Worm (Caenorhabditis elegans) whole organism, early embryonic: ENCODE measurements around the gene T20G5.12.
A peak's percentile ranks its signal among the peaks of the same experiment; 100 is the strongest.

Experiments used
- B0310.2 ChIP-seq: sonication (generic microtip); optimal IDR thresholded peaks from 2 replicates; lab custom pipeline; 2016; ENCODE audit warnings: mild to moderate bottlenecking, missing genetic modification characterization, missing compliant biosample characterization
- F13C5.2 ChIP-seq: sonication (generic microtip); optimal IDR thresholded peaks from 2 replicates; lab custom pipeline; 2017; ENCODE audit warnings: mild to moderate bottlenecking, missing genetic modification characterization, inconsistent platforms, missing compliant biosample characterization
- aly-1 ChIP-seq: sonication (generic microtip); optimal IDR thresholded peaks from 2 replicates; lab custom pipeline; 2016; ENCODE audit warnings: missing genetic modification characterization, missing compliant biosample characterization
- ama-1 ChIP-seq: fragments of 150-350 bp; optimal IDR thresholded peaks from 2 replicates; lab custom pipeline; 2014
- ceh-13 ChIP-seq: fragments of 200-800 bp; sonication (Bioruptor generic); optimal IDR thresholded peaks from 2 replicates; lab custom pipeline; 2018; ENCODE audit warnings: mild to moderate bottlenecking, missing genetic modification characterization, missing compliant biosample characterization
- ceh-36 ChIP-seq: sonication (generic microtip); optimal IDR thresholded peaks from 2 replicates; lab custom pipeline; 2016; ENCODE audit warnings: missing genetic modification characterization, inconsistent platforms, missing compliant biosample characterization
- ets-7 ChIP-seq: sonication (generic microtip); optimal IDR thresholded peaks from 2 replicates; lab custom pipeline; 2016; ENCODE audit warnings: missing genotype, missing genetic modification characterization, missing compliant biosample characterization
- flt-1 ChIP-seq: fragments of 200-800 bp; sonication (Bioruptor generic); IDR thresholded peaks from 2 replicates; pipeline ENCODE4 v1.3.6; 2022; ENCODE audit warnings: missing genetic modification characterization, missing compliant biosample characterization
- hmbx-1 ChIP-seq: sonication (generic microtip); optimal IDR thresholded peaks from 2 replicates; lab custom pipeline; 2016; ENCODE audit warnings: mild to moderate bottlenecking, missing genetic modification characterization, missing compliant biosample characterization
- hmg-4 ChIP-seq: fragments of 200-800 bp; sonication (Bioruptor generic); optimal IDR thresholded peaks from 2 replicates; lab custom pipeline; 2018; ENCODE audit warnings: mild to moderate bottlenecking, missing genetic modification characterization, missing compliant biosample characterization
- hnd-1 ChIP-seq: sonication (generic microtip); optimal IDR thresholded peaks from 2 replicates; lab custom pipeline; 2016; ENCODE audit warnings: missing genetic modification characterization, missing compliant biosample characterization
- pes-1 ChIP-seq: fragments of 200-800 bp; sonication (Bioruptor generic); IDR thresholded peaks from 2 replicates; pipeline ENCODE4 v1.3.6; 2022; ENCODE audit warnings: missing genetic modification reagents, missing genetic modification characterization, missing compliant biosample characterization
- scrt-1 ChIP-seq: fragments of 200-800 bp; sonication (Bioruptor generic); IDR thresholded peaks from 2 replicates; pipeline ENCODE4 v1.3.6; 2022; ENCODE audit warnings: missing genetic modification characterization, missing compliant biosample characterization
- sea-1 ChIP-seq: fragments of 200-800 bp; sonication (Bioruptor generic); conservative IDR thresholded peaks from 2 replicates; pipeline ENCODE4 v1.3.6; 2022; ENCODE audit warnings: missing genetic modification characterization, missing compliant biosample characterization
- tbx-11 ChIP-seq: fragments of 200-800 bp; sonication (Bioruptor generic); IDR thresholded peaks from 2 replicates; pipeline ENCODE4 v1.3.6; 2022; ENCODE audit warnings: missing genetic modification characterization, missing compliant biosample characterization
- tbx-37 ChIP-seq: fragments of 200-800 bp; sonication (Bioruptor generic); conservative IDR thresholded peaks from 2 replicates; pipeline ENCODE4 v1.3.6; 2022; ENCODE audit warnings: missing genetic modification reagents, missing genetic modification characterization, missing compliant biosample characterization
- tra-4 ChIP-seq: sonication (generic microtip); optimal IDR thresholded peaks from 2 replicates; lab custom pipeline; 2017; ENCODE audit warnings: missing genetic modification characterization, missing compliant biosample characterization

T20G5.12 gene

DNA sequence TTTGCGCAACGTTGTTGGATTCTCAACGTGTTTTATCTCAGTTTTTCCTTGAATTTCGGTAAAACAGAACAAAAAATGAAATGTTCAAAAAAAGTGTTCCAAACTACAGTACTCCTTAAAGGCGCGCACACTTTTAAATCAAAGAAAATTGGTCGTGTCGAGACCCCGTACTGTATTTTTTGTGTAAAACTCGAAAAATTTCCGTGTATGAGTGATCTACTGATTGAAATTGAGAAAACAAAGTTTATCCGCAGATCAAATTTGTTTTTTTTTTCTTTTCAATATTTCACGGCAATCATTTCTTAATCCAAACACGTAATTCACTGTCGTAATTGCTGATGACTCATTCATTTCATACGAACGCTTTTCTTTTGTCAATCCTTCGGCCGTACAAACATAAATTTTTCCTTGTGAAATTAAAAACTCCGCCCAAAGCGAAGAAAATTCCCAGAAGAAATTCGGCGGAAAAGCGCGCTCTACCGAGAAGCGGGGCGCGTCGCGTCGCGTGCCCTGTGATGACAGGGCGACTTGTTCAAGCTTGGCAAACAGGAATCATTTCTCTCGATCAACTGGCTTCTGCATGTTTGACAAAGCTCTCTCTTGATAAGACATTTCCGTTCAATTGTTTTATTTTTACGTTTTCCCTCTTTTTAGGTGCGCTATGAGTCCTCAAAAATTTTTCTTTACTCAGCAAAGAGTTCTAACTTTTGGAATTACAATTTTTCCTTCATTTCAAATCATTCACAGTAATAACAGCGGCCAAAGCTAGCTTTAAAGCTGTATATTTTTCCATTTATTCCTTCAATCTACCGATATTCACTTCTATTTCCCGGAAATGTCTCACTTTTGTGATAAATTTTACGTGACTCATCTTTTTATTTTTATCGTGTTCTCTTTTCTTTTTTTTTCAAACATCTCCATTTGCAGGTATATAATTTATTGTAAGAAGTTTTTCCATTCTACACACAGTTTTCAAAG is 1.8 kb downstream of the T20G5.12 start, which contains the start of gene chc-1:
TSS of gene chc-1 (plus strand) at position 928 of the 978 bp plus-strand sequence.
- TF ChIP-seq tbx-37 (GFP tag; lab: Robert Waterston, UW) = no peak
- peak; percentile 1 for TF ChIP-seq hmg-4

DNA sequence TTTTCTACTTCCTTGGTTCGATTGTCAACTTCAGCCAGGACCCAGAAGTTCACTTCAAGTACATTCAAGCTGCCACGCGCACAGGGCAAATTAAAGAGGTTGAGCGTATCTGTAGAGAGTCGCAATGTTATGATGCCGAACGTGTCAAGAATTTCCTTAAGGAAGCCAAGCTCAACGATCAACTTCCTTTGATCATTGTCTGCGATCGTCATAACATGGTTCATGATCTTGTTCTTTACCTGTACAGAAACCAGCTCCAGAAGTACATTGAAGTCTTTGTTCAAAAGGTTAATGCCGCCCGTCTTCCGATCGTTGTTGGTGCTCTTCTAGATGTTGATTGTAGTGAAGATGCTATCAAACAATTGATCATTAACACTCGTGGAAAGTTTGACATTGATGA is 4.9 kb downstream of the T20G5.12 start:
- TF ChIP-seq tbx-11 = no peak
- TF ChIP-seq ceh-36 = no peak
- TF ChIP-seq sea-1 (GFP tag; lab: Robert Waterston, UW) = no peak
- no peak for TF ChIP-seq B0310.2
- TF ChIP-seq ceh-13 (GFP tag; lab: Kevin White, UChicago) = no peak
- TF ChIP-seq flt-1 (GFP tag; lab: Robert Waterston, UW) = no peak
- no peak for TF ChIP-seq F13C5.2 (tag; lab: Kevin White, UChicago)
- TF ChIP-seq aly-1 (tag; lab: Kevin White, UChicago) = no peak
- TF ChIP-seq ets-7 = no peak
- TF ChIP-seq scrt-1 (GFP tag; lab: Robert Waterston, UW) = no peak
- TF ChIP-seq hnd-1 (tag; lab: Kevin White, UChicago) = no peak
- no peak for TF ChIP-seq pes-1 (GFP tag; lab: Robert Waterston, UW)

DNA sequence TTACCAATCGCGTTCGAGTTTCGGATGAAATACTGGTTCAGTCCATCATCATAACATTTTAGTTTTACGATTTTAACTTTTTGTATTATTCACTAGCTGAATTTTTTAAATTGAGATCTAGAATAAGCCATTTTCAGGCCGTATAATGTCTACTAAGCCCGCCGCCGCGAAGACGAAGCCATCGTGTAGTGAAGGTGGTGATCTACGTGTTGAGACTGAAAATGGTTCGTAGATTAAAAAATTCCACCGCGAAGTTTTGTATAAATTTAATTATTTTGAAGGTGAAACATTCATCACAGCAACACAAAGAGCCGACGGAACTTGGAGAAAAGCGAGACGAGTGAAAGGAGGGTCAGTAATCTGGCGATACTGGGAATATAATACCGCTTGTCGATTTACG is 8.3 kb downstream of the T20G5.12 start, which contains the start of gene T20G5.9:
TSS of gene T20G5.9 (plus strand) at position 138 of the 400 bp plus-strand sequence.
- TF ChIP-seq sea-1 (GFP tag; lab: Robert Waterston, UW) = no peak
- TF ChIP-seq hnd-1 (tag; lab: Kevin White, UChicago) = no peak
- no peak for TF ChIP-seq flt-1 (GFP tag; lab: Robert Waterston, UW)
- TF ChIP-seq ama-1 = peak; percentile 62
- TF ChIP-seq tbx-11 = no peak

DNA sequence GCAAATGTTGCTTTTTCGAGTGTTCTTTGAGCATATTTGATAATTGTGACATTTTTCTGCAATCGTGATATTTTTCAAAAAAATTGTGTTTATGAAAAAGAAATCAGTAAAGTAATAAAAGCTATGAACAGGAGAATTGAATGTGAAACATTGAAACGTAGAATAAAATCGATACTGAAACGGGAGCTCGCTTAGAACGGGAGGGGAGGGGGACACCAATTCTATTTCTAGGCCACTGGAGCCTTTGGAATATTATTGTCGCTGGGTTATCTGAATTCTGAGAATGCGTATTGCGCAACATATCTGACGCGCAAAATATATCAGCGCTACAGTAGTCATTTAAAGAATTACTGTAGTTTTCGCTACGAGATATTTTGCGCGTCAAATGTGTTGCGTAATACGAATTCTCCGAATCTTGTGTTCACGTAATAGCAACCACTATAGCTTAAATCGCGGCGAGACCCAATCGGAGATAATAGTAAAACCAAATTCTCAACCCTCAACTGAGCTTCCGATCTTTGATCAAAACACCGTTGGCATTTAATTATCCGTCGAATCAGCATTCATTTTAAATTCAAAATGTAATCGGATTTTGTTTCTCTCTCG is 10.6 kb downstream of the T20G5.12 start, which contains the start of the genes blos-1 and best-18:
TSS of gene blos-1 (minus strand) at position 58 of the 606 bp plus-strand sequence.
TSS of gene best-18 (plus strand) at position 508 of the 606 bp plus-strand sequence.
- TF ChIP-seq ets-7 (no peak), sea-1 (GFP tag; lab: Robert Waterston, UW) (no peak), B0310.2 (no peak), scrt-1 (GFP tag; lab: Robert Waterston, UW) (no peak), hmbx-1 (tag; lab: Kevin White, UChicago) (no peak), tbx-11 (no peak), ama-1 (no peak), hmg-4 (no peak)

DNA sequence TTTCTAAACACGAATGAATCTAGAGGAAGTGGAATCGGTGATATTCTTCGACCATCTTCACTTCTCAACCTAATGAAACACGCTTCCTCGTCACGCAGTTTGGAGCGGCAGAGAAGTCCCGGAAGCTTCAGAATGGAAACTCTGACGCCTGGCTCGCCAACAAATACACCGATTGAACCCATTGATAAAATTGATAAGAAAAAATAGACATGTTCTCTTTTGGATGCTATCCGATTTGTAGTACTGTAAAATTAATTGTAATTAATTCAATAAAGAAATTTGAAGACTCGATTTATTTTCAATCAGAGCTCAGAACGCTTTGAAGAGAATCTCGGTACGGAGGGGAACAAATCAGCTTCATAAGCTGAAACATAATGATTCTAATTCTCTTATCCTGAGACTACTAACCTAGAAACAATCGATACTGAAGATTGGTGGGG is 13.2 kb downstream of the T20G5.12 start:
- no peak for TF ChIP-seq ets-7
- peak; percentile 20 for TF ChIP-seq ama-1

DNA sequence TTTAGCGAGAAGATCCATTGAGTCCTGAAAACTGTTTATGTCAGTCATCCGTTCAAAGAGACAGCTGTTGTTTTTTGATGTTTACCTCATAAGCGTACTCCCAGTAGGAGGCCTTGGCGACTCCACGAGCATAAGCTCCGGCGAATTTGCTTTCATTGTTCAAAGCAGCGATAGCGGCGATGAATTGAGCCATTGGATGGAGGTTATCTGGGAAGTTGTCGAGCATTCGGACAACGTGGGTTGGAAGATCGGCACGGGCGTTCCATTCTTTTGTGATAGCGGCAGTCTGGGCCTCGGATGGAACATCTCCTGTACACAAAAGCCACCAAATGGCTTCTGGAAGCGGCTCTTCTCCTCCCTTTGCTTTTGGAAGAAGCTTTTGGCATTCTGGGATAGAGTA is 14.5 kb downstream of the T20G5.12 start:
- TF ChIP-seq tbx-11 (no peak), ets-7 (no peak), hmbx-1 (tag; lab: Kevin White, UChicago) (no peak), tbx-37 (GFP tag; lab: Robert Waterston, UW) (no peak), hmg-4 (no peak), flt-1 (GFP tag; lab: Robert Waterston, UW) (no peak), B0310.2 (no peak), ceh-36 (no peak), tra-4 (tag; lab: Kevin White, UChicago) (no peak), F13C5.2 (tag; lab: Kevin White, UChicago) (no peak), scrt-1 (GFP tag; lab: Robert Waterston, UW) (no peak), hnd-1 (tag; lab: Kevin White, UChicago) (no peak), pes-1 (GFP tag; lab: Robert Waterston, UW) (no peak), ceh-13 (GFP tag; lab: Kevin White, UChicago) (no peak), aly-1 (tag; lab: Kevin White, UChicago) (no peak), ama-1 (no peak)

DNA sequence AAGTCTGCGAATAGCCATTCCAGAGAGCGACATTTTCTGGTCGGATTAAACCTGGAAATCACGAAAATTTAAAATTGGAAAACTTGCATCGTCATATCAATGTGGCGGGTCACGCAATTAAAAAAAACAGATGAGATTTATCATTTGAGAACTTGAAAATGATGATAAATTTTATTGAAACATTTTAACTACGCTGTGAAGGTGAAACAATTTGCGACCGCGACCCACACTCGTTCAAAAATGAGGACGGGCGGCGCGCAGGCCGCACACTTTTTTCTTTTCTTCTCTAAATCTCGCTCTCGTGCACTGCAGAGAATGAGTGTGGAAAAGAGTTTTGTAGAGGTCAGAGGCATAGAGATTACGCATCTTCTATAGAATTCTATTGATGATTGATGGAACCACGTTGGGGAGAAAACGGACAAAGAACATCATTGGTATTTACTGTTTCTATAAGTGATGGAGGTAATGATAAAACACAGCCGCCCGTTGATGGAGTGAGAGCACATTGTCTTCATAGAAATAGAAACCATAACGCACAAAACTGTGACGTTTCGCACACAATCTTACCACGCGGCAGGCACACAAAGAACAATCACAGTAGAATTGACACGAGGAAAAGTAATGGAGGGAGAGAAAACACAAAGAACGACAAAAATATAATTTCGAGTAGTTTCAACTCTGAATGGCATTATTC is 15.3 kb downstream of the T20G5.12 start, which contains the start of gene cts-1:
TSS of gene cts-1 (minus strand) at position 51 of the 694 bp plus-strand sequence.
- no peak for TF ChIP-seq tbx-11
- TF ChIP-seq aly-1 (tag; lab: Kevin White, UChicago) = peak; percentile 28

DNA sequence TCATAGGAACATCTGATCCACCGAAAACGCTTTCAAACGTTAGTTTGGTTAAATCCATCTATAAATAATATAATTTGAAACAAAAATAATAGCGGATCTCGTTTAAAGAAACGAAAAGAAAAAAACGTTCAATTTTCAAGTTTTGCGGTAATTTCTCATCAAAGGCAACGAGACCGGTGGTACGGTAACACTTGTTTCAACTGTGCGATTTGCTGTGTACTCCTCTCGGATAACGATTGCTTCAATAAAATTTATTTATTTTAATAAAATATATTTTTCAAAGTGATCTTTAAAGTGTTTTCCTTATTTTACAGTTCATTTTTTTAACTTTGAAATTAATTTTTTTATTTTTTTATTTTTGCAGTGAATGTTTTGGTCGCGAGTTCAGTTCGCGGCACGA is 17.2 kb downstream of the T20G5.12 start, which contains the start of the genes rde-4 and cox-14:
TSS of gene rde-4 (minus strand) at position 60 of the 400 bp plus-strand sequence.
TSS of gene cox-14 (plus strand) at position 356 of the 400 bp plus-strand sequence.
- no peak for TF ChIP-seq F13C5.2 (tag; lab: Kevin White, UChicago)
- TF ChIP-seq tra-4 (tag; lab: Kevin White, UChicago) = no peak
- TF ChIP-seq ama-1 = no peak
- no peak for TF ChIP-seq ceh-36
- no peak for TF ChIP-seq ets-7
- no peak for TF ChIP-seq scrt-1 (GFP tag; lab: Robert Waterston, UW)
- no peak for TF ChIP-seq pes-1 (GFP tag; lab: Robert Waterston, UW)
- no peak for TF ChIP-seq hmbx-1 (tag; lab: Kevin White, UChicago)
- no peak for TF ChIP-seq hmg-4
- TF ChIP-seq aly-1 (tag; lab: Kevin White, UChicago) = no peak
- TF ChIP-seq B0310.2 = no peak
- TF ChIP-seq flt-1 (GFP tag; lab: Robert Waterston, UW) = no peak
- no peak for TF ChIP-seq tbx-37 (GFP tag; lab: Robert Waterston, UW)
- TF ChIP-seq hnd-1 (tag; lab: Kevin White, UChicago) = no peak
